Fruit fly (Drosophila melanogaster) S2 (cell line): ENCODE data around the gene Vm32E.

Source experiments
- CG8478 ChIP-seq: fragments of >200 bp; optimal IDR thresholded peaks from 2 replicates; lab custom pipeline; 2018
- CTCF ChIP-seq, 2 experiments: fragments of >200 bp; optimal IDR thresholded peaks; 2 replicates each; lab custom pipeline; 2018

Vm32E gene

DNA sequence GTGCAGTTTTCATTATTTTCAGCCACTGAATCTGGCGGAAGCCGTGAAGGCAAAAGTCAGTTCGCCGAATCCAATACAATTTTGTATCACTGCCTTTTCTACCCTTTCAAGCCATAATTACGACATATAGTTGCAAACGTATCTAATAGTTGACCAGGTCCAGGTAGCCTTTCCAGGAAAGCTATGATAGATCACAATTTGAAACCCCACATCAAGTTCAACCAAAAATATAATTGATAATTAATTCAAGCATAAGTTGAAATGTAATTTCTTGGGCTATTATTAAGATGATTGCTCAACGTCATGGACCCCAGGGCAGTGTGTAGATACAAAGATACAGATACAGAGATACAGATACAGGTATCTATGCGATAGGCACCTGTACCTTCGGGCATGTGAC is 24.8 kb upstream of the Vm32E start:
- TF ChIP-seq CG8478 (no peak), CTCF (optimal IDR thresholded peaks at IDR 0.05; lab: Kevin White, UChicago) (no peak)

- no peak for TF ChIP-seq CG8478
- TF ChIP-seq CTCF (optimal IDR thresholded peaks at IDR 0.05; lab: Kevin White, UChicago) = no peak
Measured at dm6 chr2L:11192691-11193090, 21.2 kb upstream of the Vm32E start.

dm6 chr2L:11190165-11190564 is 18.7 kb upstream of the Vm32E start:
- no peak for TF ChIP-seq CG8478
- no peak for TF ChIP-seq CTCF (optimal IDR thresholded peaks at IDR 0.05; lab: Kevin White, UChicago)

DNA sequence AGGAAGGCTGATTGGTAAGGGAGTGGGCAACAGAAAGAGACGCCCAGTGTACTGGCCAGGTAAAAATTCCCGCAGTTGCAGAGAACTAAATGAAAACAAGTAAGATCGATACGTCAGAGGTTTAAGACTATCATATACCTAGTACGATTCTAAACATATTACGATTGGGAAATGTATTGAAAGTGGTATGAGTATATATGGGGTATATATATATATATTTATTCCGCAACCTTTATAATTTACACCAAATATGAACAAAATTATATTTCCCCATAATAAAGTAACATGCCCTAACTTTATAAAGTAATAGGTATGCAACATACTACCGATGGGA is 17.6 kb upstream of the Vm32E start:
- no peak for TF ChIP-seq CTCF (optimal IDR thresholded peaks at IDR 0.05; lab: Kevin White, UChicago)
- no peak for TF ChIP-seq CG8478

DNA sequence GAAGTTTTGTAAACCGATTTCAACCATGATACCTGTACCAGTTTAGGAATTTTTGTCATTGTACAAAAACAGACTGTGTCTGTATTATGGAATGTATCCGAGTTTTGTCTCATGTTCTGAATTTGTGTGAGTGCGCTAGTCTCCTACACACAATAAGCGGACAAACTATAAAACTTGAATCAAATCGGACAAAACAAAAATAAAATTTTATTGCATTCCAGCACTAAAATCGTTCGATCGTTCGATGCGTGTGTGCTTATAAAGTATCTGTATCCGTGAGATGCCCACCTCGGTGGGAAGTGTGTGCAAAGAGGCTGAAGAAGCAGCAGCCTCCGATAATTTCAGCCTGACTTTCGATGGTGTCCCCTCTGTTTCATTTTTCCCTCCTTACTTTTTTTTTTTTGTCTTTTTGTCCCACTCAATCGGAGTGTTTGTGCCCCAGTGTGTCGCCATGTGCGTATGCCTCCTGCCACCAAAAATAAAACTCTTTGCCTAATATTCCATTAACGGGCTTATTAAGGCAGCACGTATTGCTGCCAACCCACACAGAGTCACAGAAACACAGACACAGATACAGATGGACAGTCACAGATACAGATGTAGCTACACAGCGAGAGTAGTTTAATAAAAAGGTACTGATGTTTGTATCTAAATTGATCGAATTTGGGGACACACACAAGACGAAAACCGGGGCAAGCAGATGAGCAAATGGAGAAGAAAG is 17.1 kb upstream of the Vm32E start:
- no peak for TF ChIP-seq CTCF (optimal IDR thresholded peaks at IDR 0.05; lab: Kevin White, UChicago)
- no peak for TF ChIP-seq CG8478

- TF ChIP-seq CTCF (optimal IDR thresholded peaks at IDR 0.05; lab: Kevin White, UChicago) = no peak
- no peak for TF ChIP-seq CG8478
Measured at dm6 chr2L:11184144-11184543, 12.7 kb upstream of the Vm32E start.

DNA sequence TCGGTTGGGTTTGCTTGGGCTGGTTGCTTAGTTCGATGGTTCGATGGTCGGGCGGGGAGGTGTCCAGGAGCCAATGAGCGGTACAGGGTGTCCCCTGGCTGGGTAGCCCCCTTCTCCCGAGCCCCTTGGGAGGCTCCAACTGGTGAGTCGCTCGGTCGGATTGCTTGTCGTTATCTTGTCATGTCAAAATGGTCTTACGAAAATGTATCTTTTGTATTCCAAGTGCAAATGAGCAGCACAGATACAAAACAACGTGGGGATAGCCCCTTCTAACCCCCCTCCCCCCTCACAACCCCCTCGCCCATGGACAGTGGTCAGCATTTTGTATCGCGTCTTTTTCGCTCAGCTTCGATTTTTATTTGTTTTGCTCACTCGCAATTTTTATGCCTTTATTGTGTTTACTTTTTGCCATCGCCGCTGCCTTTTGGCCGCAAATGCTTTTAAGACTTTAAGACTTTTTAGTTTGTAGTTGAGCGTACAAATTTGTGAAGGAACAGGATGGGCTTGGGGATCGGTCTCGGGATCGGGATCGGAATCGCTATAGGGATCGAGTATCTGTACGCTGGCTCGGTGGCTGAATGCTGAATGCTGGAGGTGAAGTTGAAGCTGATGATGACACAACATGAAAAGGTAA is 11.3 kb upstream of the Vm32E start:
- TF ChIP-seq CTCF (optimal IDR thresholded peaks at IDR 0.05; lab: Kevin White, UChicago) = no peak
- no peak for TF ChIP-seq CG8478

- no peak for TF ChIP-seq CTCF (optimal IDR thresholded peaks at IDR 0.05; lab: Kevin White, UChicago)
- TF ChIP-seq CG8478 = no peak
Measured at dm6 chr2L:11182148-11182593, 10.7 kb upstream of the Vm32E start.

dm6 chr2L:11178826-11179391 is 7.4 kb upstream of the Vm32E start, which contains the start of gene Boh2:
Gene Boh2, plus strand, starts transcription at chr2L:11179032.
- TF ChIP-seq CTCF (optimal IDR thresholded peaks at IDR 0.05; lab: Kevin White, UChicago) = peak in 1 of 2 experiments; percentile 8
- no peak for TF ChIP-seq CG8478

DNA sequence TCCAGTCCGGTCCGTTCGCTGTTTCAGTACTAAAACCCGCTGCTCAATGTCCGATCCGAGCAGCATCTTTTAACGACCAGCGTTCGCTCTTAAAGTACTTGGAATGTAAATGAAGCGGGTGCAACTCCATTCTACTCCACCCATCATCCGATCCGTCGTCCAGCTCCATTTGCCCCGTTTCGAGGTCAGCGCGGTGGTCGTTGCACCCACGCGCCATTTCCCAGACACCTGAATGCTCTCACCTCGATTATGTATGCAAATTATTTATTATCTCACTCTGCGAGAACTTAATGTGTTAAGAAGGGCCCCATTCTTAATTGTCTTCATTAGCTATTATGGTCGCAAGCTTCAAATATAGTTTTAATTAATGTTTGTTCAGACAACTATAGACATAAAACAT is 6.9 kb upstream of the Vm32E start:
- TF ChIP-seq CTCF (optimal IDR thresholded peaks at IDR 0.05; lab: Kevin White, UChicago) (no peak), CG8478 (no peak)

DNA sequence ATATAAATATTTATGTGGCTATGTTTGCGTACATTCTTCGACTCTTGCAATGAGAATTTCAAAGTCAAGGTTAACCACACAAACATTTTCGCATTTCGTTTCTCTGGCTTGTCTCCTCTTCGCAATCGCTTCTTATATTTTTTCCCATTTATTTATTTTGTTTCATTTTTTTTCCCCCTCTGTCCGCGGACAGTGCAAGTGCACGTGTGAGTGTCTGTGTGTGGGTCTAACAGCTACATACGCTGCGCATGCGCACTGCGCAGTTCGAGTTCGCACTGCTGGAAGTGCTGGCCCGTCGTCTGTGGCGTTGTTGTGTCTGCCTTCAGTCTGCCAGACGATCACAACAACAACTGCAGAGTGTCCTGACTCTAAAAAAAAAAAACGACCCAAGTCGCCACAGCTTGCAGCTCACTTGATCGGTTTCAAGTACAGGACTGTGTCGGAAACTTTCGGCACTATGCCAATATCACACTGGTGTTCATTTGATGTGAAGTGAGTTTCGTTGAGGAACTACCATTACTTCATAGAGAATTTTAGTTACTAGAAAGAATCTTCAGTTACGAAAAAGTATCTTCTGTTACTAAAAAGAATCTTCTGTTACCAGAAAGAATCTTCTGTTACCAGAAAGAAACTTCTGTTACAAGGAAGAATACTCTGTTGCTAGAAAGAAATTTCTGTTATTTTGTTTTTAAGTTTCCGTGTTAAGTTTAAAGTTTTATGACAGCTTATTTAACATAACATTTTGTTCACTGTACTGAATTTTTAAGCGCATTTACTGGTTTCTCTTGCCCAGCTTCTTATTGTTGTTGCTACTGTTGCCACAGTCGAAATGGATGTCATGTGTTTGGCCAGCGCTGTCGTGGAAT is 4.2 kb upstream of the Vm32E start:
- TF ChIP-seq CG8478 (no peak), CTCF (optimal IDR thresholded peaks at IDR 0.05; lab: Kevin White, UChicago) (no peak)

dm6 chr2L:11170549-11170948 is 916 bp downstream of the Vm32E start:
- no peak for TF ChIP-seq CTCF (optimal IDR thresholded peaks at IDR 0.05; lab: Kevin White, UChicago)
- TF ChIP-seq CG8478 = no peak

DNA sequence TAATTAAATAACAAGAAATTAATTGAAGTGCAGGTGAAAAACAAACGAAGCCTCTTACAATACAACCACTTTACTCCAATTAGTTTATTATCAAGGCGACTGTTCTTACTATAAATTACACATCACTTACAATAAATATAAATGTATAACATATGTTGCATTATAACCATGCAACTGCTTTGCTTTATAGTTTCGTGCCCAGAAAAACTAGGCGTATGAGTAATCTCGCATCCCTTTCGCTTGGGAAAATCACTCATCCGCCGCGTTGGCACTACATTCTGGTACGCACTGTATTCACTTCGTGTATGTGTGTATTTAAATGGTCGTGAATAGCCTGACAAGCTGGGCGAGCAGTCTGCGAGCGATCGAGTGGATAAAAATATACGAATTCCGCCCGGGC is 1.6 kb downstream of the Vm32E start:
- TF ChIP-seq CG8478 = no peak
- TF ChIP-seq CTCF (optimal IDR thresholded peaks at IDR 0.05; lab: Kevin White, UChicago) = no peak

DNA sequence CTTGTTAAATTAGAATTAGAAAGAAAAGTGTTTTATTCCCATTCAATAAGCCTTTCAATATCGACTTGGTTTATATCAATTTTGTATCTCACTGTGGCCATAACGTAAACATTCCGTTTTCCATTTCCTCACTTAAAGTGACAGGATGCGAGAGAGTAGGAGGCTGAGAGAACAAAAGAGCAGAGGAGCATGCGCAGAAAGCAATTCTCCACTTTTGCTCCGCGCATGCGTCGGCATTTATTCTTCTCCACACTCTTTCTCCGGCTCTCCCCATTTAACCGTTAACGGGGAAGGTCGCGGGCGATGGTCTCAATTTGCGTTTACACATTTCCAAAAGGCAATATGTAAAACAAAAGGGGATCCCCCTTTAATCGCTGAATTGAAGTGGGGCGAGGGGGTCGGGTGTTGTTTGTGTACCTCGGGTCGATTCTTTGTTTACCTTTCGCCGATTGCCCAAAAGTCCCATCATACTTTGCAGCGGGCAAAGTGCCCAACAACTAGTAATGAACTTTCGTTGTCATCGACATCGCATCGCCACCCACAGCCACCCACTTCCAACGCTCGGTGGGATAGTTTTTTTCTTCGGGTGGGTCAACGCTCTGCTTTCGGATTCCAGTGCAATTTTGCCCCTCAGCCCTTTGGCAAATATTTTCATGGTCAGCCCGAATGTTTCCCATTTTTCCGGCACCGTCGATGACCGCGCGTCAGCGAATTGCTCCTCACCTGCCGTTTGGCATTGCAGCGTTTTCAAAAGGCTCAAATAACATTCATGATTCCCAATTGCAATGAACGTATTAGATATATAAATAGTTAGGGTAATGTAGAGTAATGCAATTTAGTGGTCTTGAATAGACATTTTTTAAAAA is 2.5 kb downstream of the Vm32E start:
- TF ChIP-seq CG8478 (no peak), CTCF (optimal IDR thresholded peaks at IDR 0.05; lab: Kevin White, UChicago) (no peak)

DNA sequence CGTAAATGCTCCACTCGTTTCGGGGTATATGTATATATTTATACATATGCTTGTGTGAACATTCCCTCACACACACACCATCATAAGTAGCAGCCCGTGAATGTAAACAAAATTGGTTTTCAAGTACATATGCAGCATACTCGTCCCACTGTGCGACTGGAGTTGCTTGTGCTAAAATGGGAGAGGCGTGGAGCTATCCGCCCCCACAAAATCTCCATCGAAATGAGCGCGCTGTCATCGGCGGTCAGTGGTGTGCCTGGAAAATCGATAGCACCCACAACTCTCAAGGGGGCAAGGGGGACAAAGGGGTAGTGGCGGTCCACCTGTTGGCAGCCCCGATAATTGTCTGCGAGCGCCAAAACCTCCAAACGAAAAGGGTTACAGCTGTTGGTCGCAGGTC is 3.5 kb downstream of the Vm32E start:
- TF ChIP-seq CG8478 (no peak), CTCF (optimal IDR thresholded peaks at IDR 0.05; lab: Kevin White, UChicago) (no peak)
